Worm (Caenorhabditis elegans): ENCODE results near the gene C16D9.4.

ce11 chrV:8245457-8245856, 2.8 kb upstream of the C16D9.4 start, which contains the start of gene C16D9.5:
- TF ChIP-seq akir-1 (GFP tag; optimal IDR thresholded peaks at IDR 0.05) (no peak), ceh-91 (GFP tag; IDR thresholded peaks at IDR 0.05) (no peak), lir-1 (GFP tag; conservative IDR thresholded peaks at IDR 0.05) (no peak), snpc-4 (GFP tag; optimal IDR thresholded peaks at IDR 0.05) (no peak), snpc-4 (tag; optimal IDR thresholded peaks at IDR 0.05) (no peak)
